Fruit fly (Drosophila melanogaster) whole organism, prepupa: ENCODE data around the gene Sec15.

ENCODE experiments used
- Blimp-1 ChIP-seq: fragments of 200-800 bp; sonication (Bioruptor generic); optimal IDR thresholded peaks from 3 replicates; lab custom pipeline; 2017; ENCODE audit warnings: missing biosample characterization, missing genetic modification characterization, mild to moderate bottlenecking, moderate library complexity, missing genetic modification reagents
- CG10669 ChIP-seq: fragments of 200-800 bp; sonication (Bioruptor generic); optimal IDR thresholded peaks from 3 replicates; lab custom pipeline; 2018; ENCODE audit warnings: missing biosample characterization, mild to moderate bottlenecking, missing genetic modification characterization, moderate library complexity
- CG11294 ChIP-seq: fragments of 200-800 bp; sonication (Bioruptor generic); IDR thresholded peaks from 2 replicates; pipeline ENCODE4 v1.3.6; 2022; ENCODE audit warnings: missing biosample characterization, missing genetic modification characterization
- CG11762 ChIP-seq: fragments of 200-800 bp; sonication (Bioruptor generic); optimal IDR thresholded peaks from 3 replicates; lab custom pipeline; 2016; ENCODE audit warnings: missing biosample characterization, missing genetic modification characterization; ENCODE audit not compliant: insufficient read depth
- CG11902 ChIP-seq: fragments of 200-800 bp; sonication (Bioruptor generic); optimal IDR thresholded peaks from 3 replicates; lab custom pipeline; 2016; ENCODE audit warnings: missing biosample characterization, missing genetic modification characterization
- CG15336 ChIP-seq: fragments of 200-800 bp; sonication (Bioruptor generic); IDR thresholded peaks from 2 replicates; pipeline ENCODE4 v1.3.6; 2022; ENCODE audit warnings: missing biosample characterization, missing genetic modification characterization
- CG1621 ChIP-seq: fragments of 200-800 bp; sonication (Bioruptor generic); optimal IDR thresholded peaks from 3 replicates; lab custom pipeline; 2018; ENCODE audit warnings: missing biosample characterization, mild to moderate bottlenecking, missing genetic modification characterization
- CG3032 ChIP-seq: fragments of 200-800 bp; optimal IDR thresholded peaks from 2 replicates; lab custom pipeline; 2019; ENCODE audit warnings: missing biosample characterization, mild to moderate bottlenecking, missing genetic modification characterization, moderate library complexity
- CG31627 ChIP-seq: fragments of 200-800 bp; sonication (Bioruptor generic); optimal IDR thresholded peaks from 3 replicates; lab custom pipeline; 2016; ENCODE audit warnings: missing biosample characterization, missing genetic modification characterization
- CG32006 ChIP-seq: fragments of 200-800 bp; sonication (Bioruptor generic); optimal IDR thresholded peaks from 3 replicates; lab custom pipeline; 2017; ENCODE audit warnings: missing biosample characterization, mild to moderate bottlenecking, missing genetic modification characterization
- CG34406 ChIP-seq: fragments of 200-800 bp; sonication (Bioruptor generic); optimal IDR thresholded peaks from 3 replicates; lab custom pipeline; 2016; ENCODE audit warnings: missing biosample characterization, missing genetic modification characterization
- CG3919 ChIP-seq: fragments of 200-800 bp; sonication (Bioruptor generic); optimal IDR thresholded peaks from 3 replicates; lab custom pipeline; 2016; ENCODE audit warnings: missing biosample characterization, missing genetic modification characterization
- CG6276 ChIP-seq: fragments of 200-800 bp; sonication (Bioruptor generic); optimal IDR thresholded peaks from 2 replicates; lab custom pipeline; 2017; ENCODE audit warnings: missing biosample characterization, mild to moderate bottlenecking, missing genetic modification characterization
- CG6792 ChIP-seq: fragments of 200-800 bp; sonication (Bioruptor generic); optimal IDR thresholded peaks from 3 replicates; lab custom pipeline; 2016; ENCODE audit warnings: missing biosample characterization, missing genetic modification characterization
- CG6854 ChIP-seq: fragments of 200-800 bp; sonication (Bioruptor generic); optimal IDR thresholded peaks from 2 replicates; lab custom pipeline; 2017; ENCODE audit warnings: missing biosample characterization, mild to moderate bottlenecking, missing genetic modification characterization
- CG7368 ChIP-seq: fragments of 200-800 bp; sonication (Bioruptor generic); optimal IDR thresholded peaks from 3 replicates; lab custom pipeline; 2016; ENCODE audit warnings: missing biosample characterization, missing genetic modification characterization
- CG8119 ChIP-seq: fragments of 200-800 bp; sonication (Bioruptor generic); IDR thresholded peaks from 3 replicates; pipeline ENCODE4 v1.3.6; 2022; ENCODE audit warnings: missing biosample characterization, missing genetic modification characterization
- CG8319 ChIP-seq: fragments of 200-800 bp; sonication (Bioruptor generic); optimal IDR thresholded peaks from 3 replicates; lab custom pipeline; 2016; ENCODE audit warnings: missing biosample characterization, missing genetic modification characterization
- CG8632 ChIP-seq: fragments of 200-800 bp; sonication (Bioruptor generic); optimal IDR thresholded peaks from 3 replicates; lab custom pipeline; 2016; ENCODE audit warnings: missing biosample characterization, missing genetic modification characterization
- CG9139 ChIP-seq: fragments of 200-800 bp; sonication (Bioruptor generic); optimal IDR thresholded peaks from 3 replicates; lab custom pipeline; 2017; ENCODE audit warnings: missing biosample characterization, mild to moderate bottlenecking, missing genetic modification characterization
- Eip75B ChIP-seq: fragments of 200-800 bp; sonication (Bioruptor generic); optimal IDR thresholded peaks from 3 replicates; lab custom pipeline; 2016; ENCODE audit warnings: missing biosample characterization, missing genetic modification characterization
- Eip78C ChIP-seq: fragments of 200-800 bp; sonication (Bioruptor generic); peaks from one replicate; lab custom pipeline; 2016; ENCODE audit warnings: missing biosample characterization, missing genetic modification characterization
- Eip93F ChIP-seq: fragments of 200-800 bp; sonication (Bioruptor generic); optimal IDR thresholded peaks from 2 replicates; lab custom pipeline; 2016; ENCODE audit warnings: missing biosample characterization, mild to moderate bottlenecking, missing genetic modification characterization
- Ets21C ChIP-seq: fragments of 200-800 bp; sonication (Bioruptor generic); optimal IDR thresholded peaks from 3 replicates; lab custom pipeline; 2016; ENCODE audit warnings: missing biosample characterization, missing genetic modification characterization
- Ets96B ChIP-seq: fragments of 200-800 bp; optimal IDR thresholded peaks from 2 replicates; lab custom pipeline; 2019; ENCODE audit warnings: missing biosample characterization, mild to moderate bottlenecking, missing genetic modification characterization, moderate library complexity
- Hr38 ChIP-seq: sonication (Bioruptor generic); optimal IDR thresholded peaks from 2 replicates; lab custom pipeline; 2016; ENCODE audit warnings: missing biosample characterization, missing genetic modification characterization
- Hr39 ChIP-seq: fragments of 200-800 bp; sonication (Bioruptor generic); optimal IDR thresholded peaks from 2 replicates; lab custom pipeline; 2016; ENCODE audit warnings: missing biosample characterization, missing genetic modification characterization
- OdsH ChIP-seq: fragments of 200-800 bp; sonication (Bioruptor generic); optimal IDR thresholded peaks from 3 replicates; lab custom pipeline; 2016; ENCODE audit warnings: missing biosample characterization, missing genetic modification characterization
- Sox15 ChIP-seq: fragments of 200-800 bp; sonication (Bioruptor generic); optimal IDR thresholded peaks from 3 replicates; lab custom pipeline; 2016; ENCODE audit warnings: missing biosample characterization, missing genetic modification characterization
- achi ChIP-seq: fragments of 200-800 bp; sonication (Bioruptor generic); optimal IDR thresholded peaks from 3 replicates; lab custom pipeline; 2016; ENCODE audit warnings: missing biosample characterization, missing genetic modification characterization
- cyc ChIP-seq: fragments of 200-800 bp; sonication (Bioruptor generic); optimal IDR thresholded peaks from 3 replicates; lab custom pipeline; 2016; ENCODE audit warnings: missing biosample characterization, missing genetic modification characterization
- dac ChIP-seq: fragments of 200-800 bp; sonication (Bioruptor generic); optimal IDR thresholded peaks from 2 replicates; lab custom pipeline; 2017; ENCODE audit warnings: missing biosample characterization, mild to moderate bottlenecking, missing genetic modification characterization
- dsx ChIP-seq: fragments of 200-800 bp; optimal IDR thresholded peaks from 3 replicates; lab custom pipeline; 2019; ENCODE audit warnings: missing biosample characterization, mild to moderate bottlenecking, missing genetic modification characterization, moderate library complexity; ENCODE audit not compliant: poor library complexity, severe bottlenecking
- eg ChIP-seq: fragments of 200-800 bp; sonication (Bioruptor generic); IDR thresholded peaks from 3 replicates; pipeline ENCODE4 v1.3.6; 2022; ENCODE audit warnings: missing biosample characterization, missing genetic modification characterization
- esn ChIP-seq: fragments of 200-800 bp; sonication (Bioruptor generic); optimal IDR thresholded peaks from 2 replicates; lab custom pipeline; 2016; ENCODE audit warnings: missing biosample characterization, mild to moderate bottlenecking, missing genetic modification characterization, moderate library complexity
- fd59A ChIP-seq: fragments of 200-800 bp; sonication (Bioruptor generic); optimal IDR thresholded peaks from 2 replicates; lab custom pipeline; 2017; ENCODE audit warnings: missing biosample characterization, mild to moderate bottlenecking, missing genetic modification characterization, missing genetic modification reagents
- fd85E ChIP-seq: fragments of 200-800 bp; sonication (Bioruptor generic); optimal IDR thresholded peaks from 3 replicates; lab custom pipeline; 2016; ENCODE audit warnings: missing biosample characterization, missing genetic modification characterization
- lz ChIP-seq: fragments of 200-800 bp; sonication (Bioruptor generic); optimal IDR thresholded peaks from 3 replicates; lab custom pipeline; 2016; ENCODE audit warnings: missing biosample characterization, missing genetic modification characterization
- pdm3 ChIP-seq: fragments of 200-800 bp; sonication (Bioruptor generic); optimal IDR thresholded peaks from 3 replicates; lab custom pipeline; 2016; ENCODE audit warnings: missing biosample characterization, missing genetic modification characterization
- salr ChIP-seq, 2 experiments: fragments of 200-800 bp; sonication (Bioruptor generic); optimal IDR thresholded peaks; 3 replicates each; lab custom pipeline; 2016 to 2018; ENCODE audit warnings: missing biosample characterization in 2 of 2, missing genetic modification characterization in 2 of 2, mild to moderate bottlenecking in 1 of 2
- spab ChIP-seq: fragments of 200-800 bp; sonication (Bioruptor generic); optimal IDR thresholded peaks from 2 replicates; lab custom pipeline; 2017; ENCODE audit warnings: missing biosample characterization, mild to moderate bottlenecking, missing genetic modification characterization, missing genetic modification reagents
- ss ChIP-seq, 2 experiments: fragments of 200-800 bp; sonication (Bioruptor generic); optimal IDR thresholded peaks; 2 replicates in 1 of 2; 3 replicates in 1 of 2; lab custom pipeline; 2017 to 2018; ENCODE audit warnings: mild to moderate bottlenecking in 2 of 2, missing biosample characterization in 2 of 2, missing genetic modification characterization in 2 of 2, moderate library complexity in 1 of 2
- svp ChIP-seq: fragments of 200-800 bp; sonication (Bioruptor generic); peaks from one replicate; lab custom pipeline; 2016; ENCODE audit warnings: missing biosample characterization, missing genetic modification characterization
- topi ChIP-seq: fragments of 200-800 bp; sonication (Bioruptor generic); optimal IDR thresholded peaks from 3 replicates; lab custom pipeline; 2016; ENCODE audit warnings: missing biosample characterization, missing genetic modification characterization
- vri ChIP-seq: fragments of 200-800 bp; sonication (Bioruptor generic); optimal IDR thresholded peaks from 3 replicates; lab custom pipeline; 2016; ENCODE audit warnings: missing biosample characterization, mild to moderate bottlenecking, missing genetic modification characterization

Sec15 gene

DNA sequence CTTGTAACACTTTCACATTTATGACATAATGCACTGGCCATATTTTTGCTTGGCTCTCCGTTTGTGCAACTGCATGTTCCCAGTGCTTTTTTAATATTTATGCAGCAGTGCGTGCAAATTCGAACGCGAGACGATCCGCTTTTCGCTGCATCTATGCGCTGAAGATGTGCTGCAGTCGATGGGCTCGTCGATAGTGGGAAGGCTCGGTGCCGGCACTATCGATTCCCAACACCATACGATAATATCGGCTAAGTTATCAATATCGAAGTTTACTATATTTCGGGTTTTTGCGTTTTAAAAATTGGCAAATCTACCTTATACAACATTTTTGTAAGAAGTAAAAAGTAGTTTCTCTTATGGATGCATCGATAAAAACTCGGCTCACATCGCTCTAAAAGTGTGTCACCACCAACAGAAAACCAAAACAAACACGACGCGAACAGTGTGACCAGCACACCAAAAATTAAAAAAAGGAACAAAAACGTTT, 10.1 kb downstream of the Sec15 start, which contains the start of gene RhoGAP93B (continued):
- no peak for TF ChIP-seq Hr38 (GFP tag; lab: Kevin White, UChicago)
- no peak for TF ChIP-seq pdm3 (GFP tag; lab: Kevin White, UChicago)
- TF ChIP-seq Hr39, result peak; percentile 82
- TF ChIP-seq spab, result no peak
- peak; percentile 92 for TF ChIP-seq svp (GFP tag; lab: Kevin White, UChicago)
- TF ChIP-seq CG8319 (GFP tag; lab: Kevin White, UChicago), result peak; percentile 53
- no peak for TF ChIP-seq CG9139
- no peak for TF ChIP-seq CG11762
- TF ChIP-seq CG10669, result peak; percentile 70
- peak; percentile 55 for TF ChIP-seq CG1621 (tag; lab: Kevin White, UChicago)
- peak; percentile 84 for TF ChIP-seq CG8119 (GFP tag; lab: Robert Waterston, UW)
- TF ChIP-seq topi (GFP tag; lab: Kevin White, UChicago), result peak; percentile 89
- peak; percentile 71 for TF ChIP-seq CG7368 (GFP tag; lab: Kevin White, UChicago)
- peak; percentile 34 for TF ChIP-seq CG6854 (GFP tag; lab: Kevin White, UChicago)
- peak; percentile 84 for TF ChIP-seq CG32006 (GFP tag; lab: Kevin White, UChicago)
- TF ChIP-seq fd59A (GFP tag; lab: Kevin White, UChicago), result peak; percentile 24
- TF ChIP-seq Sox15 (GFP tag; lab: Kevin White, UChicago), result peak; percentile 30
- no peak for TF ChIP-seq achi (GFP tag; lab: Kevin White, UChicago)
- no peak for TF ChIP-seq CG6276 (GFP tag; lab: Kevin White, UChicago)
- peak; percentile 66 for TF ChIP-seq CG11902 (GFP tag; lab: Kevin White, UChicago)
- TF ChIP-seq esn (GFP tag; lab: Kevin White, UChicago), result peak; percentile 90
- TF ChIP-seq eg (GFP tag; lab: Robert Waterston, UW), result peak; percentile 88
- no peak for TF ChIP-seq Eip75B
- peak; percentile 77 for TF ChIP-seq cyc (GFP tag; lab: Kevin White, UChicago)

DNA sequence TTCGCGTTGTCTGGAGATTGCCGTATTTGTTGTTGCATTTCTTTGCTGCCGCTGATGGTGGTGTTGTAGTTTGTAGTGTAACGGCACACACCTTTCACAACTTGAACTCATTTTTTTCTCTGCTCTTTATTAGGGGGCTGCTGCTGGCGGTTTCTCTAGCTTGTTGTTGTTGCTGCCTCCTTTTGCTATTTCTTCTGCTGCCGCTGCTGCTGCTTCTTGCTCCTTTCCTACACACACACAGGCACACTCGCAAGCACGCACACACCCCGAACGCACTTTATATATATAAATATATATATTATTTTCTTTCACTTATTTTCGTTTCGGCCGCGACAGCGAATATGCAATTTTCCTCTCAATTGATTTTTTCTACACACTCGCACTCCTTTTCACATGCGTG, 10.6 kb downstream of the Sec15 start:
- TF ChIP-seq CG15336 (GFP tag; lab: Robert Waterston, UW), result no peak
- no peak for TF ChIP-seq dsx (GFP tag; lab: Kevin White, UChicago)
- TF ChIP-seq CG11294 (GFP tag; lab: Robert Waterston, UW), result no peak
- no peak for TF ChIP-seq CG7368 (GFP tag; lab: Kevin White, UChicago)
- no peak for TF ChIP-seq cyc (GFP tag; lab: Kevin White, UChicago)

DNA sequence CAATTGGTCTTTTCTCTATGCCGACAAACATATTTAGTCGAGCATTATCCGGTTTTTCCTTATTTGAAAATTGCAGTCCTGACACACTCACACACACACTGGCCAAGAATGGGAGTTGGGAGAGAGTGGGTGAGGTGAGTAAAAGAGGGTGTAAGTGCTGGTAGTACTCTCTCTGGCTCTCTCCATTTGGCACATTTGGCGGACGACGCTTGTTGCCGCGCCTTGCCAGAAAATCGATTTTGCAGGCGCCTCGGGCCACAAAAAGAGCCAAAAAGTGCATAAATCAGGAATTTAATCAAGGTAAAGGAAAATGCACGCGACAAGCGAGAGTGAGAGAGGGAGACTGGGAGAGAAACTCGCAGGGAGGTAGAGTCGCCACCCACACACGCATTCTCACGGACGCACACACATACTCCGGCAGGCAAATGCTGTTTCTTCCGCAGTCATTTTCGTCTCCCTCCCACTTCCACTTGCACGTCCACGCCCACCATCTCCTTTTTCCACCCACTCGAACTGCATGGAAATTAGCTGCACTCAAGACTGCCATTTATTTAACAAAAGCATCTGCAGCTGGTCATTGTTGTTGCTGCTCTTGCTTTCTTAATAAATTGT, 11.1 kb downstream of the Sec15 start:
- no peak for TF ChIP-seq esn (GFP tag; lab: Kevin White, UChicago)
- no peak for TF ChIP-seq salr (GFP tag; optimal IDR thresholded peaks at IDR 0.05; lab: Kevin White, UChicago)
- no peak for TF ChIP-seq Ets21C (GFP tag; lab: Kevin White, UChicago)
- TF ChIP-seq Sox15 (GFP tag; lab: Kevin White, UChicago), result no peak
- no peak for TF ChIP-seq CG3032
- TF ChIP-seq CG6854 (GFP tag; lab: Kevin White, UChicago), result peak; percentile 29
- no peak for TF ChIP-seq lz (GFP tag; lab: Kevin White, UChicago)
- TF ChIP-seq vri, result no peak
- no peak for TF ChIP-seq dac
- no peak for TF ChIP-seq Hr38 (GFP tag; lab: Kevin White, UChicago)
- no peak for TF ChIP-seq CG1621 (tag; lab: Kevin White, UChicago)
- no peak for TF ChIP-seq fd85E (GFP tag; lab: Kevin White, UChicago)
- TF ChIP-seq Blimp-1 (GFP tag; lab: Kevin White, UChicago), result peak; percentile 28
- peak in 1 of 2 experiments; percentile 28 for TF ChIP-seq ss (GFP tag; optimal IDR thresholded peaks at IDR 0.05; lab: Kevin White, UChicago)
- no peak for TF ChIP-seq CG31627 (GFP tag; lab: Kevin White, UChicago)
- TF ChIP-seq CG8119 (GFP tag; lab: Robert Waterston, UW), result no peak
- no peak for TF ChIP-seq Ets96B (tag; lab: Kevin White, UChicago)
- no peak for TF ChIP-seq CG10669
- TF ChIP-seq achi (GFP tag; lab: Kevin White, UChicago), result no peak
- no peak for TF ChIP-seq CG34406 (GFP tag; lab: Kevin White, UChicago)
- no peak for TF ChIP-seq Eip93F (GFP tag; lab: Kevin White, UChicago)
- no peak for TF ChIP-seq CG6276 (GFP tag; lab: Kevin White, UChicago)
- no peak for TF ChIP-seq OdsH (GFP tag; lab: Kevin White, UChicago)
- no peak for TF ChIP-seq CG3919 (GFP tag; lab: Kevin White, UChicago)
- TF ChIP-seq CG9139, result no peak
- peak; percentile 2 for TF ChIP-seq Eip78C (GFP tag; lab: Kevin White, UChicago)
- TF ChIP-seq pdm3 (GFP tag; lab: Kevin White, UChicago), result no peak
- TF ChIP-seq CG8632 (GFP tag; lab: Kevin White, UChicago), result no peak
- no peak for TF ChIP-seq CG11762
- no peak for TF ChIP-seq CG6792 (GFP tag; lab: Kevin White, UChicago)
- no peak for TF ChIP-seq topi (GFP tag; lab: Kevin White, UChicago)
- peak; percentile 39; the same call in 1 of the 2 replicates for TF ChIP-seq CG15336 (GFP tag; lab: Robert Waterston, UW)
